Fruit fly (Drosophila melanogaster): ENCODE data around the gene CG10469.

Gene CG10469

DNA sequence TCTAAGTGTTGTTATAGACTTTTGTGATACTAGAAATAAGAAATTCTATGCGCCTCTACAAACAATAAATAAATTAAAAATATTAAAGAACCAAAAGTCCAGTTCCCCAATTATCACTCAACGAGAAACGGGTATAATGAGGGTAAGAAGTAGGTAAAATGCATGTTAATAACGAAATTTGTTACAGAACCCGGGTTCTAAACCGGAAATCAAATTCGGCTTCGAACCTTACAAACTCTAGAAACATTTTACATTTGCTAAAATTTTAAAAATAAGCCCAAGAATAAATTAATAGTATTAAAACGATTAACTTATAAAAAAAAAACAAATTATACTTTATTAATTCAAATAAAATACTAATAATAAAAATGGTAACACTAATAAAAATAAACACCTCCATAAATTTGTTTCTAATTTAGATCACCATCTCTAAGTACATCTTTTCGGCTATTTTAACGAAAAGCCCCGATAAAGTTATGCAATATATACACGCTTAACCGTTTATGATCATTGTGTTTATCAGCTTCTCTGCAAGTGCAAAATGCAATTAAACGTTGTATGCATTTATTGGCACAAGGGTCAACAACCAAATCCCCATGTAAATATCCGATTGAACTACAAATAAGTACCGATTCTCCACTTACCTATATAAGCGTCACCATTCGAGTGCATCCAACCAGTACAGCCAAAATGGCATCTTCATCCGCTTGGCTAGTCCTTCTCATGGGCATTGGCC lies 21.5 kb downstream of the CG10469 start, which contains the start of gene CG6602 (continued):
- TF ChIP-seq Ada2b (GFP tag; IDR thresholded peaks at IDR 0.05) (peak; percentile 62; the same call in 1 of the 2 replicates), vvl (GFP tag; IDR thresholded peaks at IDR 0.05) (peak; percentile 92), Sry-δ (GFP tag; optimal IDR thresholded peaks at IDR 0.05) (peak; percentile 30), danr (GFP tag; IDR thresholded peaks at IDR 0.05) (peak; percentile 38; the same call in 1 of the 2 replicates), Mad (GFP tag; optimal IDR thresholded peaks at IDR 0.05) (peak; percentile 53), lov (optimal IDR thresholded peaks at IDR 0.05) (no peak), lov (GFP tag; IDR thresholded peaks at IDR 0.05) (peak; percentile 68), Gsc (GFP tag; IDR thresholded peaks at IDR 0.05) (no peak), Hmr (GFP tag; optimal IDR thresholded peaks at IDR 0.05) (peak; percentile 82), kni (GFP tag; optimal IDR thresholded peaks at IDR 0.05) (peak; percentile 43), YL-1 (GFP tag; optimal IDR thresholded peaks at IDR 0.05) (peak; percentile 41), Sry-β (GFP tag; optimal IDR thresholded peaks at IDR 0.05) (peak; percentile 35), CrebB (tag; optimal IDR thresholded peaks at IDR 0.05) (peak; percentile 5), trem (tag; optimal IDR thresholded peaks at IDR 0.05) (peak; percentile 34), Mes4 (GFP tag; optimal IDR thresholded peaks at IDR 0.05) (peak; percentile 17), mirr (GFP tag; optimal IDR thresholded peaks at IDR 0.05) (peak; percentile 70), CG15269 (tag; optimal IDR thresholded peaks at IDR 0.05) (peak; percentile 38), CG14710 (tag; optimal IDR thresholded peaks at IDR 0.05) (peak; percentile 75), Dfd (GFP tag; optimal IDR thresholded peaks at IDR 0.05) (no peak), CG13775 (GFP tag; optimal IDR thresholded peaks at IDR 0.05) (peak; percentile 69), Lpt (GFP tag; optimal IDR thresholded peaks at IDR 0.05) (no peak), ash1 (GFP tag; optimal IDR thresholded peaks at IDR 0.05) (peak; percentile 51), C15 (GFP tag; IDR thresholded peaks at IDR 0.05) (peak; percentile 42; the same call in 1 of the 3 replicates), Hr39 (optimal IDR thresholded peaks at IDR 0.05) (no peak), nmo (GFP tag; optimal IDR thresholded peaks at IDR 0.05) (peak; percentile 61), fd3F (GFP tag; optimal IDR thresholded peaks at IDR 0.05) (peak; percentile 55), Nf-YA (GFP tag; IDR thresholded peaks at IDR 0.05) (peak; percentile 47; the same call in 1 of the 2 replicates), CG7786 (GFP tag; optimal IDR thresholded peaks at IDR 0.05) (no peak), Side (GFP tag; optimal IDR thresholded peaks at IDR 0.05) (peak; percentile 45), Eip74EF (GFP tag; optimal IDR thresholded peaks at IDR 0.05) (no peak), Deaf1 (tag; optimal IDR thresholded peaks at IDR 0.05) (no peak), CG12104 (GFP tag; optimal IDR thresholded peaks at IDR 0.05) (peak; percentile 64), CG15011 (GFP tag; optimal IDR thresholded peaks at IDR 0.05) (peak; percentile 60), B-H1 (GFP tag; IDR thresholded peaks at IDR 0.05) (peak; percentile 65), Kr (GFP tag; optimal IDR thresholded peaks at IDR 0.05) (no peak), unpg (GFP tag; optimal IDR thresholded peaks at IDR 0.05) (peak; percentile 59), grau (tag; optimal IDR thresholded peaks at IDR 0.05) (peak; percentile 48), wek (GFP tag; optimal IDR thresholded peaks at IDR 0.05) (peak; percentile 6), gt (GFP tag; IDR thresholded peaks at IDR 0.05) (peak; percentile 67), CG13894 (tag; optimal IDR thresholded peaks at IDR 0.05) (peak; percentile 37), Hr78 (GFP tag; optimal IDR thresholded peaks at IDR 0.05) (no peak), CG31365 (tag; optimal IDR thresholded peaks at IDR 0.05) (peak; percentile 61), CG34224 (GFP tag; IDR thresholded peaks at IDR 0.05; ENCODE audit: partially characterized antibody) (no peak), BEAF-32 (GFP tag; optimal IDR thresholded peaks at IDR 0.05) (no peak), Awh (GFP tag; IDR thresholded peaks at IDR 0.05) (peak; percentile 34; the same call in 1 of the 2 replicates), CG5180 (GFP tag; optimal IDR thresholded peaks at IDR 0.05) (peak; percentile 6), CG32767 (GFP tag; IDR thresholded peaks at IDR 0.05) (no peak), Ssrp (tag; optimal IDR thresholded peaks at IDR 0.05) (peak; percentile 26), Dp (GFP tag; optimal IDR thresholded peaks at IDR 0.05) (no peak)
